Worm (Caenorhabditis elegans): ENCODE measurements around the gene kvs-3.

- TF ChIP-seq fos-1 (tag; optimal IDR thresholded peaks at IDR 0.05) (no peak), ceh-82 (tag; optimal IDR thresholded peaks at IDR 0.05) (no peak), lin-39 (tag; optimal IDR thresholded peaks at IDR 0.05) (no peak), nhr-85 (tag) (no peak), lin-15B (tag; optimal IDR thresholded peaks at IDR 0.05) (no peak), efl-3 (GFP tag; optimal IDR thresholded peaks at IDR 0.05) (no peak), nhr-12 (tag; optimal IDR thresholded peaks at IDR 0.05) (no peak), aly-2 (tag; optimal IDR thresholded peaks at IDR 0.05) (no peak), lsy-2 (tag; optimal IDR thresholded peaks at IDR 0.05) (no peak), nhr-84 (tag; optimal IDR thresholded peaks at IDR 0.05) (no peak), alr-1 (tag; optimal IDR thresholded peaks at IDR 0.05; ENCODE audit: borderline replicate concordance) (no peak), ztf-4 (tag; optimal IDR thresholded peaks at IDR 0.05) (no peak), mdl-1 (tag; optimal IDR thresholded peaks at IDR 0.05) (no peak)
These were observed 8.8 kb downstream of the kvs-3 start for ce11 chrV:9326903-9327302.

Measured in whole organism, L1 larva.